Worm (Caenorhabditis elegans): ENCODE results near the gene R02E12.4.

R02E12.4 gene

DNA sequence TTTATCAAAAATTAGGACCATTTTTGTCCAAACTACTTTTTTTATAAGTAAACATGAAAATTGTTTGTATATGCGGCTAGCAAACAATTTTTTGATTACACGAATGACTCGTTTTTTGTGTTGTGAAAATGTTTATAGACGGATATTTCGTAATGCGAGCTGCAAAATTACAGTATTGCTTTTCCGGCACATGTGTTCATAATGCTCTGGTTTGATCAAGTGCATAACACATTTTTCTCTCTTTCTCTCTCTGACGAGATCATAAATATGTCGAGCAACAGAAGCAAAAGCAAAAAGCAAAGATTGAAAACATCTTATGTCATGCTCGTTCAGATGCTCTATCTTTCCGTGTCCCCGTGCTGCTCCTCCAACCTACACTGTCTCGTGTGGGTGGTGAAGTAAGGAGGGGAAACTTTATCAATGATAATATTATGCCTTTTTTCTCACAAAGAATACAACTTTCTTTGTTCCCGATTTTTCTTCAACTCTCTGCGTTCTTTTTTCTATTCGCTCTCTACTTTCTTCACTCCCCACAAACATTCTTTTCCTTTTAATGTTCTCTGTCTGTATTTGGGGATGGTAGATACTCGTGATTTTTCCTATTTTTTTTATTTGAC is 13.6 kb downstream of the R02E12.4 start (continued):
- no peak for TF ChIP-seq unc-30 (tag; optimal IDR thresholded peaks at IDR 0.05)
- no peak for TF ChIP-seq nhr-12 (tag; optimal IDR thresholded peaks at IDR 0.05)

DNA sequence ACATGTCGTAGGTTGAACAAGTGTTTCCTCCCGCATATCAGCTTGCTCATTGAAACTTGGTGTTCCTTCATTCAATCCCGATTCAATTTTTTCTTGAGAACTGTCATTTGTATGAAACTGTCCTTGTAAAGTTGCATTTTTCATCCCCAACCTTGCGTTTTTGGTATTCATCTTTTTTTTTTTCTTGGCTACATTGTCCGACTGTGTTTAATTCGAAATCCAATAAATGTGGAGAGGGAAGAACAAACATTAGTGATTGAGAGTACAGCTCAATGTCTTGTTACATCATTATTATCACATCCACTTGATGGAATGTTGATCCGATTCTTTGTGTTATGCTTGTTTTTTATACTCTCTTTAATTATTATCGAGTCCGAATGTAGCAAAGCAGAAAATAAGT is 16.9 kb downstream of the R02E12.4 start, which contains the start of gene acr-10:
Gene acr-10, plus strand, starts transcription at position 301 of the 400 bp plus-strand sequence.
- TF ChIP-seq tbx-2 (tag; optimal IDR thresholded peaks at IDR 0.05) (no peak), ceh-82 (tag; optimal IDR thresholded peaks at IDR 0.05) (no peak), ces-1 (GFP tag; optimal IDR thresholded peaks at IDR 0.05) (no peak)

Measured in whole organism, L1 larva.